Fruit fly (Drosophila melanogaster) whole organism, prepupa: ENCODE measurements around the gene CG6454.

ENCODE experiments used
- CG34406 ChIP-seq: fragments of 200-800 bp; sonication (Bioruptor generic); optimal IDR thresholded peaks from 3 replicates; lab custom pipeline; 2016; ENCODE audit warnings: missing biosample characterization, missing genetic modification characterization
- CG8632 ChIP-seq: fragments of 200-800 bp; sonication (Bioruptor generic); optimal IDR thresholded peaks from 3 replicates; lab custom pipeline; 2016; ENCODE audit warnings: missing biosample characterization, missing genetic modification characterization
- Hr38 ChIP-seq: sonication (Bioruptor generic); optimal IDR thresholded peaks from 2 replicates; lab custom pipeline; 2016; ENCODE audit warnings: missing biosample characterization, missing genetic modification characterization
- Met ChIP-seq: fragments of 200-800 bp; sonication (Bioruptor generic); optimal IDR thresholded peaks from 3 replicates; lab custom pipeline; 2016; ENCODE audit warnings: missing biosample characterization, missing genetic modification characterization
- Sox102F ChIP-seq: fragments of 200-800 bp; sonication (Bioruptor generic); optimal IDR thresholded peaks from 2 replicates; lab custom pipeline; 2016; ENCODE audit warnings: missing biosample characterization, mild to moderate bottlenecking, missing genetic modification characterization
- Sox14 ChIP-seq: fragments of 200-800 bp; sonication (Bioruptor generic); optimal IDR thresholded peaks from 3 replicates; lab custom pipeline; 2016; ENCODE audit warnings: missing biosample characterization, missing genetic modification characterization

DNA sequence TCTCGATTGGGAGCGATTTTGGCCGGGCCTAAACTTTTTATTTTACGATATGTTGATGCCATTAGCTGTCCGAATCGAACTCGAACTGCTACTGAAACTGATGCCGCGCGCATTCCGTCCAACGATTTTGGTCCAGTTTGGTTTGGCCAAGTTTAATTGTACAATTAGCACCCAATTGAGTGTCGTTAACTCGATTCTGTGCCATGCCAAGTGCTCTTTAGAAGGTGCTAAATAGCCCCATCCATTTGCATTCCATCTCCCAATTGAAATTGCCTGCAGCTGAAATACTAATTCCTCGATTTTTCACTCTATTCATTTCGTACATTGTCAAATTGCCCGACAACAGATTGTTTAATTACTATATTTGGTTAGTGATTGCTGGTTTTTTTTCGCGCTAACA, 26.6 kb downstream of the CG6454 start, which contains the start of gene CG17781:
- TF ChIP-seq Hr38 (GFP tag; lab: Kevin White, UChicago) = no peak
- TF ChIP-seq Sox102F (GFP tag; lab: Kevin White, UChicago) = no peak
- TF ChIP-seq Met (GFP tag; lab: Kevin White, UChicago) = no peak
- TF ChIP-seq CG8632 = no peak
- no peak for TF ChIP-seq Sox14 (GFP tag; lab: Kevin White, UChicago)
- no peak for TF ChIP-seq CG34406 (GFP tag; lab: Kevin White, UChicago)
